Worm (Caenorhabditis elegans): ENCODE measurements around the gene tbb-4.
A peak's percentile ranks its signal among the peaks of the same experiment; 100 is the strongest.

tbb-4 gene

ce11 chrX:9403622-9404255 lies 33.0 kb downstream of the tbb-4 start:
- peak in 1 of 3 experiments; percentile 81 for TF ChIP-seq elt-3 (tag; optimal IDR thresholded peaks at IDR 0.05)
- peak; percentile 72 for TF ChIP-seq nhr-43 (tag; optimal IDR thresholded peaks at IDR 0.05; ENCODE audit: poor library complexity, severe bottlenecking)
- TF ChIP-seq ceh-82 (tag; optimal IDR thresholded peaks at IDR 0.05) = no peak
- no peak for TF ChIP-seq lin-39 (tag; optimal IDR thresholded peaks at IDR 0.05)
- peak; percentile 90 for TF ChIP-seq nhr-25 (tag; optimal IDR thresholded peaks at IDR 0.05)
- TF ChIP-seq nhr-23 (tag; optimal IDR thresholded peaks at IDR 0.05) = peak; percentile 76

- TF ChIP-seq nhr-237 (tag; optimal IDR thresholded peaks at IDR 0.05) = no peak
- TF ChIP-seq nhr-25 (tag; optimal IDR thresholded peaks at IDR 0.05) = peak; percentile 45
- TF ChIP-seq R02D3.7 (tag; optimal IDR thresholded peaks at IDR 0.05) = no peak
These were observed 34.2 kb downstream of the tbb-4 start for ce11 chrX:9402464-9402863.

- TF ChIP-seq lin-15B (tag; optimal IDR thresholded peaks at IDR 0.05) (no peak), eor-1 (tag; optimal IDR thresholded peaks at IDR 0.05) (no peak), nhr-67 (tag; optimal IDR thresholded peaks at IDR 0.05) (no peak), nhr-23 (tag; optimal IDR thresholded peaks at IDR 0.05) (peak; percentile 59), sea-2 (GFP tag; optimal IDR thresholded peaks at IDR 0.05) (no peak), nhr-25 (tag; optimal IDR thresholded peaks at IDR 0.05) (peak; percentile 79)
These were observed 34.7 kb downstream of the tbb-4 start for ce11 chrX:9401963-9402362.

- TF ChIP-seq elt-2 (tag; optimal IDR thresholded peaks at IDR 0.05) (no peak), lin-15B (tag; optimal IDR thresholded peaks at IDR 0.05) (no peak), daf-12 (tag; optimal IDR thresholded peaks at IDR 0.05) (no peak), nhr-67 (tag; optimal IDR thresholded peaks at IDR 0.05) (no peak), R02D3.7 (tag; optimal IDR thresholded peaks at IDR 0.05) (no peak), ztf-11 (tag; optimal IDR thresholded peaks at IDR 0.05) (no peak), tbx-2 (tag; optimal IDR thresholded peaks at IDR 0.05) (no peak), hmg-11 (tag; optimal IDR thresholded peaks at IDR 0.05) (no peak), nhr-25 (tag; optimal IDR thresholded peaks at IDR 0.05) (no peak), unc-39 (tag; optimal IDR thresholded peaks at IDR 0.05) (no peak), eor-1 (tag; optimal IDR thresholded peaks at IDR 0.05) (no peak), lsy-12 (tag; optimal IDR thresholded peaks at IDR 0.05) (no peak), ama-1 (optimal IDR thresholded peaks at IDR 0.05) (no peak), elt-3 (tag; optimal IDR thresholded peaks at IDR 0.05) (no peak), ceh-28 (tag; optimal IDR thresholded peaks at IDR 0.05) (no peak), ztf-4 (tag; optimal IDR thresholded peaks at IDR 0.05) (no peak), pha-4 (tag; optimal IDR thresholded peaks at IDR 0.05) (no peak), ZK546.5 (tag; optimal IDR thresholded peaks at IDR 0.05) (no peak)
These were observed 39.3 kb downstream of the tbb-4 start, which contains the start of gene fln-2 for ce11 chrX:9397401-9397800. Gene fln-2, plus strand, starts transcription at chrX:9397701.

ce11 chrX:9393750-9394149 lies 42.9 kb downstream of the tbb-4 start, which contains the start of gene C23F12.9:
Gene C23F12.9, plus strand, starts transcription at chrX:9394050.
- TF ChIP-seq nhr-11 (tag; optimal IDR thresholded peaks at IDR 0.05) = no peak
- no peak for TF ChIP-seq nhr-77 (tag; optimal IDR thresholded peaks at IDR 0.05)
- no peak for TF ChIP-seq sea-2 (GFP tag; optimal IDR thresholded peaks at IDR 0.05)
- TF ChIP-seq nhr-23 (tag; optimal IDR thresholded peaks at IDR 0.05) = no peak

ce11 chrX:9391345-9391744 lies 45.3 kb downstream of the tbb-4 start, which contains the start of gene C23F12.3:
Gene C23F12.3, plus strand, starts transcription at chrX:9391645.
- TF ChIP-seq snpc-4 (tag; optimal IDR thresholded peaks at IDR 0.05) = no peak
- no peak for TF ChIP-seq elt-1 (tag; optimal IDR thresholded peaks at IDR 0.05)
- no peak for TF ChIP-seq fkh-10 (GFP tag; optimal IDR thresholded peaks at IDR 0.05)
- no peak for TF ChIP-seq pha-4 (tag; optimal IDR thresholded peaks at IDR 0.05)
- no peak for TF ChIP-seq nhr-12 (tag; optimal IDR thresholded peaks at IDR 0.05)
- no peak for TF ChIP-seq sea-2 (GFP tag; optimal IDR thresholded peaks at IDR 0.05)
- no peak for TF ChIP-seq ceh-16 (tag; optimal IDR thresholded peaks at IDR 0.05)
- TF ChIP-seq fkh-2 (tag; optimal IDR thresholded peaks at IDR 0.05) = no peak
- TF ChIP-seq nhr-23 (tag; optimal IDR thresholded peaks at IDR 0.05) = no peak
- TF ChIP-seq nhr-77 (tag; optimal IDR thresholded peaks at IDR 0.05) = no peak
- no peak for TF ChIP-seq aly-2 (tag; optimal IDR thresholded peaks at IDR 0.05)
- no peak for TF ChIP-seq egl-5 (tag; optimal IDR thresholded peaks at IDR 0.05)
- TF ChIP-seq nhr-28 (tag; optimal IDR thresholded peaks at IDR 0.05) = no peak
- TF ChIP-seq R02D3.7 (tag; optimal IDR thresholded peaks at IDR 0.05) = no peak
